Worm (Caenorhabditis elegans) whole organism, L2 larva: ENCODE results near the gene C05C9.1.

Experiments
- ZK546.5 ChIP-seq: sonication (generic microtip); optimal IDR thresholded peaks from 2 replicates; lab custom pipeline; 2017; ENCODE audit warnings: missing biosample characterization, missing genetic modification characterization
- ceh-82 ChIP-seq: fragments of 150-350 bp; optimal IDR thresholded peaks from 2 replicates; lab custom pipeline; 2014; ENCODE audit warnings: missing biosample characterization, missing genetic modification characterization
- elt-3 ChIP-seq: sonication (generic microtip); optimal IDR thresholded peaks from 2 replicates; lab custom pipeline; 2017; ENCODE audit warnings: missing biosample characterization, missing genetic modification characterization
- nhr-23 ChIP-seq: fragments of 150-350 bp; optimal IDR thresholded peaks from 2 replicates; lab custom pipeline; 2014; ENCODE audit warnings: missing biosample characterization, missing genetic modification reagents, missing genetic modification characterization
- skn-1 ChIP-seq: sonication (generic microtip); optimal IDR thresholded peaks from 2 replicates; lab custom pipeline; 2017; ENCODE audit warnings: missing biosample characterization, missing genetic modification characterization

ce11 chrX:11136988-11137387 lies 23.6 kb upstream of the C05C9.1 start:
- TF ChIP-seq elt-3 (tag; lab: Kevin White, UChicago) (no peak), skn-1 (tag; lab: Kevin White, UChicago) (no peak), nhr-23 (no peak), ZK546.5 (no peak), ceh-82 (no peak)
